Worm (Caenorhabditis elegans) whole organism, L2 larva: ENCODE measurements around the gene puf-6.

ENCODE experiments used
- ama-1 ChIP-seq: fragments of 150-350 bp; optimal IDR thresholded peaks from 2 replicates; lab custom pipeline; 2018; ENCODE audit warnings: inconsistent platforms
- ceh-82 ChIP-seq: fragments of 150-350 bp; optimal IDR thresholded peaks from 2 replicates; lab custom pipeline; 2014; ENCODE audit warnings: missing biosample characterization, missing genetic modification characterization
- fos-1 ChIP-seq: fragments of 150-350 bp; optimal IDR thresholded peaks from 2 replicates; lab custom pipeline; 2014; ENCODE audit warnings: missing biosample characterization, missing genetic modification characterization
- lin-39 ChIP-seq: fragments of 150-350 bp; optimal IDR thresholded peaks from 2 replicates; lab custom pipeline; 2014; ENCODE audit warnings: missing biosample characterization, missing genetic modification reagents, missing genetic modification characterization
- nhr-237 ChIP-seq: fragments of 150-350 bp; optimal IDR thresholded peaks from 2 replicates; lab custom pipeline; 2014; ENCODE audit warnings: missing biosample characterization, missing genetic modification characterization
- unc-55 ChIP-seq: fragments of 150-350 bp; sonication (generic microtip); optimal IDR thresholded peaks from 3 replicates; lab custom pipeline; 2014; ENCODE audit warnings: missing biosample characterization, missing genetic modification reagents, missing genetic modification characterization

ce11 chrII:13083752-13084214, 40.5 kb upstream of the puf-6 start, which contains the start of the genes Y81G3A.1 and gcn-2:
- no peak for TF ChIP-seq ceh-82 (tag; lab: Kevin White, UChicago)
- TF ChIP-seq ama-1 (lab: Kevin White, UChicago): no peak
- peak; percentile 70 for TF ChIP-seq unc-55 (GFP tag; lab: Kevin White, UChicago)
- no peak for TF ChIP-seq nhr-237 (tag; lab: Kevin White, UChicago)
- no peak for TF ChIP-seq lin-39 (tag; lab: Kevin White, UChicago)
- peak; percentile 10 for TF ChIP-seq fos-1 (tag; lab: Kevin White, UChicago)
